Worm (Caenorhabditis elegans) whole organism, L4 larva: ENCODE results near the gene cest-9.2.

Experiments
- F10B5.3 ChIP-seq: sonication (generic microtip); optimal IDR thresholded peaks from 2 replicates; lab custom pipeline; 2016; ENCODE audit warnings: mild to moderate bottlenecking, missing genetic modification characterization, missing compliant biosample characterization
- F26F4.8 ChIP-seq: fragments of 200-800 bp; sonication (Bioruptor generic); conservative IDR thresholded peaks from 2 replicates; pipeline ENCODE4 v1.3.6; 2022; ENCODE audit warnings: missing genetic modification characterization, missing compliant biosample characterization
- ZK546.5 ChIP-seq, 2 experiments: sonication (generic microtip); optimal IDR thresholded peaks; 2 replicates each; lab custom pipeline; 2017; ENCODE audit warnings: missing biosample characterization in 2 of 2, missing genetic modification characterization in 2 of 2
- aha-1 ChIP-seq: fragments of 150-350 bp; peaks from one replicate; lab custom pipeline; 2014; ENCODE audit warnings: missing biosample characterization, missing genetic modification characterization
- ceh-20 ChIP-seq: fragments of 200-800 bp; sonication (Bioruptor generic); IDR thresholded peaks from 2 replicates; pipeline ENCODE4 v1.3.6; 2022; ENCODE audit warnings: missing genetic modification reagents, missing genetic modification characterization, missing compliant biosample characterization
- ceh-44 ChIP-seq: fragments of 200-800 bp; sonication (Bioruptor generic); IDR thresholded peaks from 2 replicates; pipeline ENCODE4 v1.3.6; 2022; ENCODE audit warnings: missing genetic modification reagents, missing genetic modification characterization, missing compliant biosample characterization
- ceh-82 ChIP-seq: sonication (generic microtip); optimal IDR thresholded peaks from 2 replicates; lab custom pipeline; 2017; ENCODE audit warnings: missing biosample characterization, missing genetic modification characterization
- ctbp-1 ChIP-seq: fragments of 200-800 bp; sonication (Bioruptor generic); IDR thresholded peaks from 2 replicates; pipeline ENCODE4 v1.3.6; 2022; ENCODE audit warnings: missing genetic modification reagents, missing genetic modification characterization, missing compliant biosample characterization
- daf-16 ChIP-seq, 3 experiments: sonication (generic microtip); optimal IDR thresholded peaks; 2 replicates each; lab custom pipeline; 2016 to 2017; ENCODE audit warnings: missing genetic modification characterization in 3 of 3, missing genetic modification reagents in 3 of 3, mild to moderate bottlenecking in 2 of 3, missing compliant biosample characterization in 2 of 3, missing biosample characterization in 1 of 3, moderate library complexity in 1 of 3
- daf-19 ChIP-seq: fragments of 200-800 bp; sonication (Bioruptor generic); conservative IDR thresholded peaks from 2 replicates; pipeline ENCODE4 v1.3.6; 2022; ENCODE audit warnings: missing genetic modification characterization, missing compliant biosample characterization
- dmd-6 ChIP-seq: fragments of 200-800 bp; sonication (Bioruptor generic); IDR thresholded peaks from 2 replicates; pipeline ENCODE4 v1.3.6; 2022; ENCODE audit warnings: missing genetic modification reagents, missing genetic modification characterization, missing compliant biosample characterization
- dve-1 ChIP-seq: sonication (generic microtip); optimal IDR thresholded peaks from 2 replicates; lab custom pipeline; 2017; ENCODE audit warnings: antibody characterized with exemption, mild to moderate bottlenecking, missing genetic modification characterization, missing compliant biosample characterization; ENCODE audit not compliant: insufficient read depth
- egl-43 ChIP-seq: fragments of 200-800 bp; sonication (Bioruptor generic); IDR thresholded peaks from 2 replicates; pipeline ENCODE4 v1.3.6; 2022; ENCODE audit warnings: missing genetic modification reagents, missing genetic modification characterization, missing compliant biosample characterization
- fos-1 ChIP-seq: fragments of 150-350 bp; optimal IDR thresholded peaks from 2 replicates; lab custom pipeline; 2014; ENCODE audit warnings: missing biosample characterization, missing genetic modification characterization
- gei-8 ChIP-seq: fragments of 200-800 bp; sonication (Bioruptor generic); optimal IDR thresholded peaks from 2 replicates; lab custom pipeline; 2018; ENCODE audit warnings: mild to moderate bottlenecking, missing genetic modification characterization, missing compliant biosample characterization
- hlh-11 ChIP-seq: fragments of 200-800 bp; sonication (Bioruptor generic); optimal IDR thresholded peaks from 2 replicates; lab custom pipeline; 2018; ENCODE audit warnings: mild to moderate bottlenecking, missing genetic modification characterization, missing compliant biosample characterization
- hlh-30 ChIP-seq: sonication (generic microtip); optimal IDR thresholded peaks from 2 replicates; lab custom pipeline; 2017; ENCODE audit warnings: antibody characterized with exemption, mild to moderate bottlenecking, missing genetic modification characterization, missing compliant biosample characterization; ENCODE audit not compliant: insufficient read depth
- jun-1 ChIP-seq: fragments of 150-350 bp; optimal IDR thresholded peaks from 2 replicates; lab custom pipeline; 2014; ENCODE audit warnings: missing biosample characterization, missing genetic modification reagents, missing genetic modification characterization
- lin-39 ChIP-seq: fragments of 150-350 bp; optimal IDR thresholded peaks from 2 replicates; lab custom pipeline; 2014; ENCODE audit warnings: missing biosample characterization, missing genetic modification reagents, missing genetic modification characterization
- mdt-29 ChIP-seq: fragments of 200-800 bp; sonication (Bioruptor generic); IDR thresholded peaks from 2 replicates; pipeline ENCODE4 v1.3.6; 2022; ENCODE audit warnings: missing genetic modification reagents, missing genetic modification characterization, missing compliant biosample characterization
- mep-1 ChIP-seq: fragments of 150-350 bp; sonication (generic microtip); optimal IDR thresholded peaks from 3 replicates; lab custom pipeline; 2014; ENCODE audit warnings: missing biosample characterization, missing genetic modification characterization
- mes-2 ChIP-seq: sonication (generic microtip); optimal IDR thresholded peaks from 2 replicates; lab custom pipeline; 2016; ENCODE audit warnings: missing genotype, mild to moderate bottlenecking, missing genetic modification characterization, missing compliant biosample characterization; ENCODE audit not compliant: poor library complexity, severe bottlenecking
- mxl-2 ChIP-seq: fragments of 200-800 bp; sonication (Bioruptor generic); conservative IDR thresholded peaks from 2 replicates; pipeline ENCODE4 v1.3.6; 2022; ENCODE audit warnings: missing genetic modification reagents, missing genetic modification characterization, missing compliant biosample characterization
- nhr-237 ChIP-seq: sonication (generic microtip); optimal IDR thresholded peaks from 2 replicates; lab custom pipeline; 2017; ENCODE audit warnings: missing biosample characterization, missing genetic modification characterization
- nhr-25 ChIP-seq: sonication (generic microtip); optimal IDR thresholded peaks from 2 replicates; lab custom pipeline; 2017; ENCODE audit warnings: missing genetic modification characterization, mild to moderate bottlenecking, missing compliant biosample characterization, antibody characterized with exemption, moderate library complexity, borderline replicate concordance; ENCODE audit not compliant: insufficient read depth
- nhr-28 ChIP-seq: fragments of 150-350 bp; optimal IDR thresholded peaks from 2 replicates; lab custom pipeline; 2014; ENCODE audit warnings: missing biosample characterization, missing genetic modification characterization
- nhr-41 ChIP-seq: fragments of 200-800 bp; sonication (Bioruptor generic); IDR thresholded peaks from 2 replicates; pipeline ENCODE4 v1.3.6; 2022; ENCODE audit warnings: missing genetic modification reagents, missing genetic modification characterization, missing compliant biosample characterization
- nhr-42 ChIP-seq: fragments of 200-800 bp; sonication (Bioruptor generic); IDR thresholded peaks from 2 replicates; pipeline ENCODE4 v1.3.6; 2022; ENCODE audit warnings: missing genetic modification characterization, missing compliant biosample characterization
- nhr-6 ChIP-seq: fragments of 150-350 bp; optimal IDR thresholded peaks from 2 replicates; lab custom pipeline; 2014; ENCODE audit warnings: missing biosample characterization, missing genetic modification characterization
- nhr-76 ChIP-seq: fragments of 150-350 bp; optimal IDR thresholded peaks from 2 replicates; lab custom pipeline; 2014; ENCODE audit warnings: missing biosample characterization, missing genetic modification characterization
- pha-4 ChIP-seq, 2 experiments: fragments of 150-350 bp in 1 of 2; fragments of 200-800 bp in 1 of 2; sonication (Bioruptor generic) in 1 of 2; IDR thresholded peaks in 1 of 2; optimal IDR thresholded peaks in 1 of 2; 2 replicates each; pipeline versions ENCODE4 v1.3.6 to Lab custom; 2014 to 2022; ENCODE audit warnings: missing genetic modification characterization in 2 of 2, missing genetic modification reagents in 2 of 2, missing biosample characterization in 1 of 2, missing compliant biosample characterization in 1 of 2
- php-3 ChIP-seq: fragments of 200-800 bp; sonication (Bioruptor generic); IDR thresholded peaks from 2 replicates; pipeline ENCODE4 v1.3.6; 2022; ENCODE audit warnings: missing genetic modification reagents, missing genetic modification characterization, missing compliant biosample characterization
- saeg-2 ChIP-seq: fragments of 200-800 bp; sonication (Bioruptor generic); IDR thresholded peaks from 2 replicates; pipeline ENCODE4 v1.3.6; 2022; ENCODE audit warnings: missing genetic modification reagents, missing genetic modification characterization, missing compliant biosample characterization
- set-16 ChIP-seq: fragments of 200-800 bp; sonication (Bioruptor generic); IDR thresholded peaks from 2 replicates; pipeline ENCODE4 v1.3.6; 2022; ENCODE audit warnings: missing genetic modification reagents, missing genetic modification characterization, missing compliant biosample characterization
- snpc-1.2 ChIP-seq: fragments of 200-800 bp; sonication (Bioruptor generic); IDR thresholded peaks from 2 replicates; pipeline ENCODE4 v1.3.6; 2022; ENCODE audit warnings: missing genetic modification reagents, missing genetic modification characterization, missing compliant biosample characterization
- snpc-4 ChIP-seq: fragments of 150-350 bp; optimal IDR thresholded peaks from 2 replicates; lab custom pipeline; 2014; ENCODE audit warnings: missing biosample characterization, missing genetic modification characterization
- unc-62 ChIP-seq, 3 experiments: fragments of 150-350 bp in 1 of 3; sonication (generic microtip); optimal IDR thresholded peaks in 2 of 3; peaks in 1 of 3; 1 replicate in 1 of 3; 2 replicates in 2 of 3; lab custom pipeline; 2014 to 2017; ENCODE audit warnings: missing biosample characterization in 3 of 3, missing genetic modification characterization in 3 of 3, missing genetic modification reagents in 3 of 3, missing genotype in 1 of 3
- vab-7 ChIP-seq: fragments of 200-800 bp; sonication (Bioruptor generic); IDR thresholded peaks from 2 replicates; pipeline ENCODE4 v1.3.6; 2022; ENCODE audit warnings: missing genetic modification reagents, missing genetic modification characterization, missing compliant biosample characterization
- zfp-2 ChIP-seq: sonication (generic microtip); optimal IDR thresholded peaks from 2 replicates; lab custom pipeline; 2016; ENCODE audit warnings: mild to moderate bottlenecking, missing genetic modification characterization, missing compliant biosample characterization
- zip-11 ChIP-seq: fragments of 200-800 bp; sonication (Bioruptor generic); IDR thresholded peaks from 2 replicates; pipeline ENCODE4 v1.3.6; 2022; ENCODE audit warnings: missing genetic modification characterization, missing compliant biosample characterization
- ztf-7 ChIP-seq: fragments of 150-350 bp; optimal IDR thresholded peaks from 2 replicates; lab custom pipeline; 2014; ENCODE audit warnings: missing biosample characterization, missing genetic modification characterization

cest-9.2 gene

ce11 chrX:12178351-12179089 is 43.4 kb upstream of the cest-9.2 start:
- TF ChIP-seq aha-1 (peak; percentile 72), hlh-30 (tag; lab: Kevin White, UChicago) (peak; percentile 34), nhr-41 (GFP tag; lab: Robert Waterston, UW) (no peak), ceh-44 (GFP tag; lab: Robert Waterston, UW) (no peak), unc-62 (GFP tag; optimal IDR thresholded peaks at IDR 0.05 in 1 of 2; lab: Kevin White, UChicago) (peak in 1 of 2 experiments; percentile 69), unc-62 (tag; optimal IDR thresholded peaks at IDR 0.05; lab: Kevin White, UChicago) (no peak), egl-43 (no peak)

ce11 chrX:12179090-12179488 is 42.8 kb upstream of the cest-9.2 start:
- TF ChIP-seq F26F4.8: no peak
- no peak for TF ChIP-seq zip-11 (GFP tag; lab: Robert Waterston, UW)
- TF ChIP-seq pha-4 (GFP tag; IDR thresholded peaks at IDR 0.05; lab: Robert Waterston, UW): peak; percentile 58
- peak; percentile 11 for TF ChIP-seq pha-4 (tag; optimal IDR thresholded peaks at IDR 0.05; lab: Kevin White, UChicago)
- peak; percentile 32 for TF ChIP-seq hlh-11 (tag; lab: Kevin White, UChicago)
- peak in 1 of 2 experiments; percentile 54 for TF ChIP-seq daf-16 (GFP tag; optimal IDR thresholded peaks at IDR 0.05; lab: Kevin White, UChicago)
- TF ChIP-seq daf-16 (tag; optimal IDR thresholded peaks at IDR 0.05; lab: Kevin White, UChicago): peak; percentile 41
- no peak for TF ChIP-seq ceh-82
- TF ChIP-seq aha-1: peak; percentile 26
- peak; percentile 20 for TF ChIP-seq dve-1 (tag; lab: Kevin White, UChicago)
- no peak for TF ChIP-seq zfp-2 (tag; lab: Kevin White, UChicago)
- no peak for TF ChIP-seq vab-7 (GFP tag; lab: Robert Waterston, UW)
- no peak for TF ChIP-seq jun-1 (tag; lab: Kevin White, UChicago)

- TF ChIP-seq egl-43 (peak; percentile 35; the same call in 1 of the 2 replicates), snpc-1.2 (no peak), pha-4 (GFP tag; IDR thresholded peaks at IDR 0.05; lab: Robert Waterston, UW) (no peak), pha-4 (tag; optimal IDR thresholded peaks at IDR 0.05; lab: Kevin White, UChicago) (no peak), daf-19 (GFP tag; lab: Robert Waterston, UW) (0 out of 2 replicates have a peak, but pooled peaks have one; percentile 11)
Measured at ce11 chrX:12179817-12180384, 42.0 kb upstream of the cest-9.2 start.

ce11 chrX:12180681-12181080 is 41.2 kb upstream of the cest-9.2 start:
- TF ChIP-seq nhr-237 (tag; lab: Kevin White, UChicago): no peak
- TF ChIP-seq nhr-28 (tag; lab: Kevin White, UChicago): peak; percentile 34
- TF ChIP-seq hlh-11 (tag; lab: Kevin White, UChicago): peak; percentile 45
- TF ChIP-seq mxl-2 (GFP tag; lab: Robert Waterston, UW): no peak
- TF ChIP-seq php-3: no peak
- peak; percentile 27 for TF ChIP-seq dmd-6 (GFP tag; lab: Robert Waterston, UW)
- peak; percentile 57 for TF ChIP-seq nhr-25 (tag; lab: Kevin White, UChicago)
- no peak for TF ChIP-seq nhr-76 (tag; lab: Kevin White, UChicago)
- 0 out of 2 replicates have a peak, but pooled peaks have one; percentile 16 for TF ChIP-seq ctbp-1 (GFP tag; lab: Robert Waterston, UW)
- no peak for TF ChIP-seq nhr-6 (tag; lab: Kevin White, UChicago)
- no peak for TF ChIP-seq set-16
- TF ChIP-seq ztf-7 (tag; lab: Kevin White, UChicago): no peak
- no peak for TF ChIP-seq nhr-42 (GFP tag; lab: Robert Waterston, UW)
- TF ChIP-seq mes-2 (tag; lab: Kevin White, UChicago): no peak
- TF ChIP-seq F10B5.3 (tag; lab: Kevin White, UChicago): no peak
- TF ChIP-seq mdt-29 (GFP tag; lab: Robert Waterston, UW): no peak
- peak; percentile 42 for TF ChIP-seq mep-1 (tag; lab: Kevin White, UChicago)
- TF ChIP-seq fos-1 (tag; lab: Kevin White, UChicago): no peak
- no peak for TF ChIP-seq lin-39 (tag; lab: Kevin White, UChicago)
- TF ChIP-seq ZK546.5 (tag; optimal IDR thresholded peaks at IDR 0.05; lab: Kevin White, UChicago): no peak
- peak in 1 of 2 experiments; percentile 99 for TF ChIP-seq unc-62 (GFP tag; optimal IDR thresholded peaks at IDR 0.05 in 1 of 2; lab: Kevin White, UChicago)
- no peak for TF ChIP-seq unc-62 (tag; optimal IDR thresholded peaks at IDR 0.05; lab: Kevin White, UChicago)
- TF ChIP-seq ceh-20 (GFP tag; lab: Robert Waterston, UW): 0 out of 2 replicates have a peak, but pooled peaks have one; percentile 64
- no peak for TF ChIP-seq gei-8 (GFP tag; lab: Kevin White, UChicago)
- TF ChIP-seq dve-1 (tag; lab: Kevin White, UChicago): peak; percentile 35
- TF ChIP-seq snpc-4: no peak
- TF ChIP-seq saeg-2: no peak
